Fruit fly (Drosophila melanogaster) whole organism, embryonic: ENCODE data around the gene eEF1delta.

ENCODE experiments used
- CG12155 ChIP-seq: fragments of 200-800 bp; sonication (Bioruptor generic); optimal IDR thresholded peaks from 3 replicates; lab custom pipeline; 2016; ENCODE audit warnings: missing biosample characterization, missing genetic modification characterization
- CG2202 ChIP-seq: fragments of 200-800 bp; sonication (Bioruptor generic); optimal IDR thresholded peaks from 2 replicates; lab custom pipeline; 2018; ENCODE audit warnings: missing biosample characterization, mild to moderate bottlenecking, missing genetic modification characterization
- CG31224 ChIP-seq: fragments of 200-800 bp; sonication (Bioruptor generic); IDR thresholded peaks from 2 replicates; pipeline ENCODE4 v1.3.6; 2022; ENCODE audit warnings: missing biosample characterization, missing genetic modification characterization
- CG4328 ChIP-seq: fragments of 200-800 bp; sonication (Bioruptor generic); optimal IDR thresholded peaks from 3 replicates; lab custom pipeline; 2017; ENCODE audit warnings: missing biosample characterization, missing genetic modification reagents, missing genetic modification characterization
- CG7928 ChIP-seq: fragments of 200-800 bp; sonication (Bioruptor generic); optimal IDR thresholded peaks from 2 replicates; lab custom pipeline; 2017; ENCODE audit warnings: missing biosample characterization, mild to moderate bottlenecking, missing genetic modification characterization
- mirr ChIP-seq: fragments of 200-800 bp; sonication (Bioruptor generic); optimal IDR thresholded peaks from 3 replicates; lab custom pipeline; 2018; ENCODE audit warnings: missing biosample characterization, mild to moderate bottlenecking, missing genetic modification characterization
- yki ChIP-seq: fragments of >200 bp; optimal IDR thresholded peaks from 3 replicates; lab custom pipeline; 2018

DNA sequence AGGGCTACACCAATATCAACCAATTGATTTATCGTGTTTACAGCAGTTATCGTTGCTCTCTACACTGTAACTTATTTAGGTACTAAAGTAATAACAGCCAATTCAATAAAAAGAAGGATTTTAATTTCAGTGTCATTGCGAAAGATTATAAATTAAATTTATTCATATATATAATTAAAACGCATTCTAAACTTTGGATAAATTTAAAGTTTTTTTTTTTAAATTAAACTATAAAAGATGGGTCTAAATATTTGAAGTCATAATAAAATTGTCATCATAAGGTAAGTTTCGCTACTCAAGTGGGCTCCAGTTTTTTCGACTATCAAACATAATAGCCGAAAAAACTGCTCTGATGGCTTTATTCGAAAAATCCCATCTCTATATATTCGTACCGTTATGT lies 39.9 kb downstream of the eEF1delta start, which contains the start of gene trk:
- no peak for TF ChIP-seq mirr (GFP tag; lab: Kevin White, UChicago)
- TF ChIP-seq CG31224 (GFP tag; lab: Robert Waterston, UW) = no peak
- TF ChIP-seq CG4328 = no peak
- TF ChIP-seq CG2202 (tag; lab: Kevin White, UChicago) = no peak
- no peak for TF ChIP-seq CG7928 (GFP tag; lab: Kevin White, UChicago)
- TF ChIP-seq yki (lab: Kevin White, UChicago) = no peak
- TF ChIP-seq CG12155 = no peak
